Fruit fly (Drosophila melanogaster) whole organism, wandering third instar larva: ENCODE data around the gene ric8a.

Experiments
- Abd-B ChIP-seq: fragments of >200 bp; optimal IDR thresholded peaks from 2 replicates; lab custom pipeline; 2017; ENCODE audit warnings: missing biosample characterization, missing genetic modification characterization
- CG9705 ChIP-seq: fragments of 200-800 bp; sonication (Bioruptor generic); optimal IDR thresholded peaks from 2 replicates; lab custom pipeline; 2018; ENCODE audit warnings: missing biosample characterization, mild to moderate bottlenecking, missing genetic modification characterization
- CrebA ChIP-seq: fragments of 200-800 bp; sonication (Bioruptor generic); optimal IDR thresholded peaks from 2 replicates; lab custom pipeline; 2016; ENCODE audit warnings: missing biosample characterization, mild to moderate bottlenecking, missing genetic modification characterization, borderline replicate concordance
- Dfd ChIP-seq: fragments of >200 bp; optimal IDR thresholded peaks from 2 replicates; lab custom pipeline; 2017; ENCODE audit warnings: missing biosample characterization, missing genetic modification characterization
- Dif ChIP-seq: fragments of 200-275, 200-300 bp; sonication (Bioruptor generic); optimal IDR thresholded peaks from 2 replicates; lab custom pipeline; 2018; ENCODE audit warnings: missing biosample characterization, missing genetic modification characterization; ENCODE audit not compliant: partially characterized antibody
- GATAd ChIP-seq: sonication (Bioruptor generic); optimal IDR thresholded peaks from 2 replicates; lab custom pipeline; 2016; ENCODE audit warnings: missing biosample characterization, missing genetic modification characterization
- HLH106 ChIP-seq: fragments of 200-800 bp; optimal IDR thresholded peaks from 3 replicates; lab custom pipeline; 2019; ENCODE audit warnings: missing biosample characterization, mild to moderate bottlenecking, missing genetic modification characterization, moderate library complexity
- Hnf4 ChIP-seq: fragments of 200-800 bp; sonication (Bioruptor generic); optimal IDR thresholded peaks from 2 replicates; lab custom pipeline; 2016; ENCODE audit warnings: missing biosample characterization, mild to moderate bottlenecking, missing genetic modification characterization
- Hr78 ChIP-seq: fragments of >200 bp; optimal IDR thresholded peaks from 2 replicates; lab custom pipeline; 2017; ENCODE audit warnings: missing biosample characterization, missing genetic modification characterization
- Jra ChIP-seq: sonication (Bioruptor generic); optimal IDR thresholded peaks from 2 replicates; lab custom pipeline; 2016; ENCODE audit warnings: missing biosample characterization, missing genetic modification characterization
- Mio ChIP-seq: sonication (Bioruptor generic); optimal IDR thresholded peaks from 2 replicates; lab custom pipeline; 2016; ENCODE audit warnings: missing biosample characterization, missing genetic modification characterization
- Myc ChIP-seq: fragments of >200 bp; optimal IDR thresholded peaks from 2 replicates; lab custom pipeline; 2017
- N ChIP-seq: fragments of >200 bp; optimal IDR thresholded peaks from 2 replicates; lab custom pipeline; 2018; ENCODE audit warnings: missing biosample characterization, missing external identifiers, missing genetic modification characterization
- OdsH ChIP-seq: fragments of 200-800 bp; sonication (Bioruptor generic); optimal IDR thresholded peaks from 2 replicates; lab custom pipeline; 2016; ENCODE audit warnings: missing biosample characterization, mild to moderate bottlenecking, missing genetic modification characterization
- Rel ChIP-seq, 2 experiments: fragments of 200-800 bp; sonication (Bioruptor generic) in 1 of 2; optimal IDR thresholded peaks; 2 replicates in 1 of 2; 3 replicates in 1 of 2; lab custom pipeline; 2016 to 2019; ENCODE audit warnings: mild to moderate bottlenecking in 2 of 2, missing biosample characterization in 2 of 2, missing genetic modification characterization in 2 of 2, moderate library complexity in 1 of 2
- Vsx2 ChIP-seq: fragments of 200-300, 225-300 bp; sonication (Bioruptor generic); optimal IDR thresholded peaks from 2 replicates; lab custom pipeline; 2018; ENCODE audit warnings: missing biosample characterization, missing genetic modification characterization; ENCODE audit not compliant: partially characterized antibody
- br ChIP-seq: fragments of 200-800 bp; sonication (Bioruptor generic); optimal IDR thresholded peaks from 2 replicates; lab custom pipeline; 2016; ENCODE audit warnings: missing biosample characterization, missing genetic modification characterization
- brk ChIP-seq: fragments of 200-800 bp; sonication (Bioruptor generic); optimal IDR thresholded peaks from 2 replicates; lab custom pipeline; 2016; ENCODE audit warnings: missing biosample characterization, mild to moderate bottlenecking, missing genetic modification characterization
- dl ChIP-seq, 2 experiments: fragments of 175-275, 200-275 bp in 1 of 2; fragments of 200-275 bp in 1 of 2; sonication (Bioruptor generic); optimal IDR thresholded peaks; lab custom pipeline; 2018; ENCODE audit warnings: mild to moderate bottlenecking in 2 of 2, missing biosample characterization in 2 of 2, missing genetic modification characterization in 2 of 2, moderate library complexity in 2 of 2; ENCODE audit not compliant: partially characterized antibody in 2 of 2, insufficient read depth in 1 of 2
- dmrt93B ChIP-seq: fragments of 200-800 bp; sonication (Bioruptor generic); optimal IDR thresholded peaks from 2 replicates; lab custom pipeline; 2018; ENCODE audit warnings: missing biosample characterization, mild to moderate bottlenecking, missing genetic modification characterization
- dsf ChIP-seq: sonication (Bioruptor generic); optimal IDR thresholded peaks from 2 replicates; lab custom pipeline; 2016; ENCODE audit warnings: missing biosample characterization, missing genetic modification characterization, borderline replicate concordance
- ey ChIP-seq: fragments of 200-800 bp; sonication (Bioruptor generic); optimal IDR thresholded peaks from 2 replicates; lab custom pipeline; 2016; ENCODE audit warnings: missing biosample characterization, missing genetic modification characterization
- foxo ChIP-seq, 2 experiments: fragments of 200-800 bp; sonication (Bioruptor generic); optimal IDR thresholded peaks; 2 replicates in 1 of 2; 3 replicates in 1 of 2; lab custom pipeline; 2016 to 2017; ENCODE audit warnings: missing biosample characterization in 2 of 2, missing genetic modification characterization in 2 of 2
- fru ChIP-seq: fragments of 200-800 bp; sonication (Bioruptor generic); optimal IDR thresholded peaks from 3 replicates; lab custom pipeline; 2016; ENCODE audit warnings: missing biosample characterization, mild to moderate bottlenecking, missing genetic modification characterization
- h ChIP-seq: fragments of 200-800 bp; sonication (Bioruptor generic); optimal IDR thresholded peaks from 3 replicates; lab custom pipeline; 2016; ENCODE audit warnings: missing biosample characterization, mild to moderate bottlenecking, missing genetic modification characterization
- jim ChIP-seq: fragments of 175-275, 200-325 bp; sonication (Bioruptor generic); optimal IDR thresholded peaks from 2 replicates; lab custom pipeline; 2016; ENCODE audit warnings: missing biosample characterization, mild to moderate bottlenecking, missing genetic modification characterization
- lola ChIP-seq: fragments of >200 bp; optimal IDR thresholded peaks from 2 replicates; lab custom pipeline; 2017; ENCODE audit warnings: missing biosample characterization, missing genetic modification characterization
- psq ChIP-seq: fragments of 200-800 bp; sonication (Bioruptor generic); optimal IDR thresholded peaks from 3 replicates; lab custom pipeline; 2017; ENCODE audit warnings: missing biosample characterization, mild to moderate bottlenecking, missing genetic modification characterization, moderate library complexity
- rgr ChIP-seq: fragments of 200-800 bp; sonication (Bioruptor generic); optimal IDR thresholded peaks from 3 replicates; lab custom pipeline; 2016; ENCODE audit warnings: missing biosample characterization, mild to moderate bottlenecking, missing genetic modification characterization
- sage ChIP-seq: fragments of 200-800 bp; sonication (Bioruptor generic); optimal IDR thresholded peaks from 2 replicates; lab custom pipeline; 2016; ENCODE audit warnings: missing biosample characterization, mild to moderate bottlenecking, missing genetic modification characterization
- sv ChIP-seq: fragments of 200-800 bp; sonication (Bioruptor generic); optimal IDR thresholded peaks from 3 replicates; lab custom pipeline; 2016; ENCODE audit warnings: missing biosample characterization, missing genetic modification characterization
- tai ChIP-seq: sonication (Bioruptor generic); optimal IDR thresholded peaks from 2 replicates; lab custom pipeline; 2016; ENCODE audit warnings: missing biosample characterization, missing genetic modification characterization
- usp ChIP-seq: fragments of >200 bp; optimal IDR thresholded peaks from 2 replicates; lab custom pipeline; 2017; ENCODE audit warnings: missing biosample characterization, missing genetic modification characterization
- woc ChIP-seq: sonication (Bioruptor generic); optimal IDR thresholded peaks from 2 replicates; lab custom pipeline; 2016; ENCODE audit warnings: missing biosample characterization, mild to moderate bottlenecking, missing genetic modification characterization

Gene ric8a

DNA sequence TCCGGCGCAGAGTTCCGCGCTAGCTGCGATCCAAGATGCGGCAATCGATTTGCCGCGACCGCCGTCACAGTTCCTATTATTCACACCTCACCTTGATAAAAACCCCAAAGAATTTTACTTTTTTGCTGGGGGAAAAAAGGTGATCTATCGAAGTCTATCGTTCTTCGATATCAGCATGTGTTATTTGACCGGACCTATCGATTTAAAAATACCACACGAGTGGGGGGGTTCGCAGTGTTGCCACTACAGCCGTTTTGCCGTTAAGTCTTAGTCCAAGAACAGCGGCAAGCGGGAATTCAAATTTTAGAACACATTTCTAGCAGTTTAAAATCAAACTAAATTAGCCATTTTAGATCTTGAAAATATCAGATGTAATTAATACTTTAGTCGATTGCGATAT is 23.8 kb upstream of the ric8a start, which contains the start of gene CG12121:
Gene CG12121, minus strand, starts transcription at position 180 of the 400 bp plus-strand sequence.
- no peak for TF ChIP-seq HLH106 (tag; lab: Kevin White, UChicago)
- TF ChIP-seq lola (GFP tag; lab: Kevin White, UChicago), result no peak
- TF ChIP-seq sv (GFP tag; lab: Kevin White, UChicago), result no peak
- TF ChIP-seq GATAd (GFP tag; lab: Kevin White, UChicago), result no peak
- no peak for TF ChIP-seq foxo (GFP tag; optimal IDR thresholded peaks at IDR 0.05; lab: Kevin White, UChicago)
- TF ChIP-seq Dfd, result no peak
- no peak for TF ChIP-seq usp (GFP tag; lab: Kevin White, UChicago)
- no peak for TF ChIP-seq sage (GFP tag; lab: Kevin White, UChicago)
- TF ChIP-seq brk, result no peak
- no peak for TF ChIP-seq N (GFP tag; lab: Kevin White, UChicago)
- peak; percentile 71 for TF ChIP-seq Vsx2 (GFP tag; lab: Kevin White, UChicago)
- TF ChIP-seq tai, result no peak
- no peak for TF ChIP-seq Rel (GFP tag; optimal IDR thresholded peaks at IDR 0.05; lab: Kevin White, UChicago)
- peak; percentile 94 for TF ChIP-seq Rel (tag; optimal IDR thresholded peaks at IDR 0.05; lab: Kevin White, UChicago)
- TF ChIP-seq jim (GFP tag; lab: Kevin White, UChicago), result no peak
- TF ChIP-seq dl (GFP tag; optimal IDR thresholded peaks at IDR 0.05; lab: Kevin White, UChicago; ENCODE audit: insufficient read depth in 1 of 2, partially characterized antibody in 2 of 2), result no peak
- no peak for TF ChIP-seq psq (GFP tag; lab: Kevin White, UChicago)
- TF ChIP-seq dsf (GFP tag; lab: Kevin White, UChicago), result no peak

DNA sequence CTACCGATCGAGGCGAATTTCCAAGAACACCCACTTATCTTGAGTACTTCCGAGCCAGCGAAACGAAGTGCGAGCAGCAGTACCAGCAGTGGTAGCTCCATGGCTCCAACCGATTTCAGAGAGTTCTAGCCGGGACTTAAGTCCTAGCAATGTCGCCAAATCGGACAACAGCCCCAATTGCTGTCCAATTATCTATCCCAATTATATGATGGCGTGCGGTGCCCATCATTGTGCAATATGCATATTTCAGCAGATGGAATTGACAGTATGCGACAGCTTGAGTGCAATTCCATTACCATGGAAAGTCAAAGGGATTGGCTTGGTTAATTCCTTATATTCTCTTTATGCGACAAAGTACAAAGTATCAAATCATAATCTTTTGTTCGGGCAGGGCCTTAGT is 19.5 kb upstream of the ric8a start, which contains the start of gene Ir8a:
Gene Ir8a, minus strand, starts transcription at position 101 of the 400 bp plus-strand sequence.
- TF ChIP-seq dl (GFP tag; optimal IDR thresholded peaks at IDR 0.05; lab: Kevin White, UChicago; ENCODE audit: insufficient read depth in 1 of 2, partially characterized antibody in 2 of 2) (no peak), woc (GFP tag; lab: Kevin White, UChicago) (no peak), Hr78 (GFP tag; lab: Kevin White, UChicago) (no peak), sv (GFP tag; lab: Kevin White, UChicago) (no peak), fru (GFP tag; lab: Kevin White, UChicago) (no peak), GATAd (GFP tag; lab: Kevin White, UChicago) (no peak), ey (no peak), Mio (no peak), dsf (GFP tag; lab: Kevin White, UChicago) (no peak), rgr (GFP tag; lab: Kevin White, UChicago) (no peak), N (GFP tag; lab: Kevin White, UChicago) (no peak), br (GFP tag; lab: Kevin White, UChicago) (no peak), OdsH (GFP tag; lab: Kevin White, UChicago) (no peak), Jra (GFP tag; lab: Kevin White, UChicago) (no peak), Dfd (no peak), h (no peak), Hnf4 (GFP tag; lab: Kevin White, UChicago) (no peak), HLH106 (tag; lab: Kevin White, UChicago) (no peak), Dif (GFP tag; lab: Kevin White, UChicago) (no peak)

DNA sequence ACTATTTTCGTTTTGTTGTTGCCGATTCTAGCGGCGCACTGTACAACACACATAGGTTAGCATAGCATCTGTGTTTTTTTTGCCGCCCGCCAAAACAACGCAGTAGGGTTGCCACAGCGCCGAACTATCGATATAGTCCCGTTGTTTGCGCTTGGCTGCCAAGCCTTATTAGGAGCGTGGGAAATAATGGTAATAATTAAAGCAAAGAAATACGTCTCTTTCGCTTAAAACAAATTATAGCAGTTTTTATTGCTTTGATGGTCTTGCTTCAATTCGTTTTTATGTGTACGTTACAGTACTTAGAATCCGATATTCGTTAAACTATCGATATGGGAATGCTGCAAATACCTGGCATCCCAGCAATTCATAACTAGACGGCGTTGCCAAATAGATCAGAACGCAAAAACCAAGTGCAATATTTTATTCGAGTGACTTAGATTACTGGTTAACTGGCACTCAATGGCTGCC is 12.5 kb upstream of the ric8a start, which contains the start of the genes mxc and Larp7:
Gene mxc, minus strand, starts transcription at position 51 of the 468 bp plus-strand sequence.
Gene Larp7, plus strand, starts transcription at position 401 of the 468 bp plus-strand sequence.
- TF ChIP-seq CrebA (no peak), Abd-B (GFP tag; lab: Kevin White, UChicago) (no peak), usp (GFP tag; lab: Kevin White, UChicago) (no peak), OdsH (GFP tag; lab: Kevin White, UChicago) (peak; percentile 55), Rel (GFP tag; optimal IDR thresholded peaks at IDR 0.05; lab: Kevin White, UChicago) (no peak), Rel (tag; optimal IDR thresholded peaks at IDR 0.05; lab: Kevin White, UChicago) (peak; percentile 62), HLH106 (tag; lab: Kevin White, UChicago) (peak; percentile 76), GATAd (GFP tag; lab: Kevin White, UChicago) (peak; percentile 10), dmrt93B (peak; percentile 58), ey (peak; percentile 78), CG9705 (GFP tag; lab: Kevin White, UChicago) (peak; percentile 55), Mio (no peak), rgr (GFP tag; lab: Kevin White, UChicago) (peak; percentile 74), N (GFP tag; lab: Kevin White, UChicago) (no peak), br (GFP tag; lab: Kevin White, UChicago) (no peak), woc (GFP tag; lab: Kevin White, UChicago) (no peak), tai (no peak), Dif (GFP tag; lab: Kevin White, UChicago) (no peak), psq (GFP tag; lab: Kevin White, UChicago) (peak; percentile 42), Myc (no peak)
- TF ChIP-seq, all 38 proteins: peak for 9
